Fruit fly (Drosophila melanogaster): Measurements from ENCODE around the gene CG14377.

The CG14377 gene

dm6 chr3R:13433623-13434022, 36.0 kb downstream of the CG14377 start (continued):
- TF ChIP-seq sug (tag; optimal IDR thresholded peaks at IDR 0.05) (peak; percentile 67), CG6175 (GFP tag; IDR thresholded peaks at IDR 0.05) (no peak), insv (GFP tag; optimal IDR thresholded peaks at IDR 0.05) (peak in 1 of 2 experiments; percentile 24), rib (GFP tag; IDR thresholded peaks at IDR 0.05) (no peak), CG8944 (GFP tag; optimal IDR thresholded peaks at IDR 0.05) (peak; percentile 24), CG14050 (GFP tag; IDR thresholded peaks at IDR 0.05) (peak; percentile 85), Usf (GFP tag; optimal IDR thresholded peaks at IDR 0.05) (peak; percentile 45), fd102C (GFP tag; optimal IDR thresholded peaks at IDR 0.05) (no peak), pan (optimal IDR thresholded peaks at IDR 0.05) (no peak), pan (GFP tag; optimal IDR thresholded peaks at IDR 0.05 in 1 of 2, IDR thresholded peaks at IDR 0.05 in 1 of 2) (peak in 1 of 2 experiments; percentile 76), CG10147 (GFP tag; optimal IDR thresholded peaks at IDR 0.05) (peak; percentile 70), schlank (tag; optimal IDR thresholded peaks at IDR 0.05) (peak; percentile 36), CG11695 (GFP tag; IDR thresholded peaks at IDR 0.05) (peak; percentile 86), CG12391 (tag; optimal IDR thresholded peaks at IDR 0.05) (peak; percentile 92), Xbp1 (GFP tag; optimal IDR thresholded peaks at IDR 0.05) (peak; percentile 77), CG4820 (GFP tag; optimal IDR thresholded peaks at IDR 0.05) (peak; percentile 57), BEAF-32 (GFP tag; optimal IDR thresholded peaks at IDR 0.05) (no peak), Fer3 (tag; optimal IDR thresholded peaks at IDR 0.05) (peak; percentile 63), mld (GFP tag; IDR thresholded peaks at IDR 0.05; ENCODE audit: partially characterized antibody) (no peak), sqz (GFP tag; optimal IDR thresholded peaks at IDR 0.05) (peak; percentile 42), E2f1 (GFP tag; IDR thresholded peaks at IDR 0.05) (peak; percentile 63), CG18599 (GFP tag; optimal IDR thresholded peaks at IDR 0.05) (peak; percentile 64), pnt (GFP tag; optimal IDR thresholded peaks at IDR 0.05) (no peak), E2f2 (GFP tag; IDR thresholded peaks at IDR 0.05) (peak; percentile 62), Ssrp (tag; optimal IDR thresholded peaks at IDR 0.05) (peak; percentile 86), CG6765 (GFP tag; optimal IDR thresholded peaks at IDR 0.05) (peak; percentile 69), ro (GFP tag; IDR thresholded peaks at IDR 0.05) (no peak), CG14710 (tag; optimal IDR thresholded peaks at IDR 0.05) (peak; percentile 77), br (optimal IDR thresholded peaks at IDR 0.05) (no peak), gce (GFP tag; IDR thresholded peaks at IDR 0.05) (0 out of 3 replicates have a peak, but pooled peaks have one; percentile 20), jumu (GFP tag; optimal IDR thresholded peaks at IDR 0.05) (no peak), Adf1 (GFP tag; IDR thresholded peaks at IDR 0.05) (peak; percentile 39), caup (GFP tag; optimal IDR thresholded peaks at IDR 0.05; ENCODE audit: severe bottlenecking) (peak; percentile 70), CG1832 (GFP tag; optimal IDR thresholded peaks at IDR 0.05) (no peak), wdn (GFP tag; IDR thresholded peaks at IDR 0.05) (peak; percentile 48; the same call in 1 of the 2 replicates), dysf (GFP tag; IDR thresholded peaks at IDR 0.05) (peak; percentile 86), C15 (GFP tag; IDR thresholded peaks at IDR 0.05) (no peak), Dref (GFP tag; IDR thresholded peaks at IDR 0.05) (no peak), Sox102F (GFP tag; optimal IDR thresholded peaks at IDR 0.05) (peak; percentile 93), HLHmδ (GFP tag; optimal IDR thresholded peaks at IDR 0.05) (no peak), CG17912 (GFP tag; optimal IDR thresholded peaks at IDR 0.05) (no peak), gcm2 (GFP tag; optimal IDR thresholded peaks at IDR 0.05) (no peak), Abd-B (GFP tag; optimal IDR thresholded peaks at IDR 0.05) (peak; percentile 65), CG7987 (GFP tag; optimal IDR thresholded peaks at IDR 0.05) (no peak), gfzf (GFP tag; optimal IDR thresholded peaks at IDR 0.05) (no peak), corto (GFP tag; optimal IDR thresholded peaks at IDR 0.05) (no peak), CG17802 (tag; optimal IDR thresholded peaks at IDR 0.05) (peak; percentile 16), CG10274 (GFP tag; optimal IDR thresholded peaks at IDR 0.05) (peak; percentile 38), CG34422 (GFP tag; IDR thresholded peaks at IDR 0.05) (peak; percentile 57; the same call in 1 of the 3 replicates), cad (GFP tag; optimal IDR thresholded peaks at IDR 0.05) (no peak), CG8478 (optimal IDR thresholded peaks at IDR 0.05) (no peak), CG1529 (GFP tag; optimal IDR thresholded peaks at IDR 0.05) (peak; percentile 86)
